Fruit fly (Drosophila melanogaster): ENCODE results near the gene yellow-k.

yellow-k gene

DNA sequence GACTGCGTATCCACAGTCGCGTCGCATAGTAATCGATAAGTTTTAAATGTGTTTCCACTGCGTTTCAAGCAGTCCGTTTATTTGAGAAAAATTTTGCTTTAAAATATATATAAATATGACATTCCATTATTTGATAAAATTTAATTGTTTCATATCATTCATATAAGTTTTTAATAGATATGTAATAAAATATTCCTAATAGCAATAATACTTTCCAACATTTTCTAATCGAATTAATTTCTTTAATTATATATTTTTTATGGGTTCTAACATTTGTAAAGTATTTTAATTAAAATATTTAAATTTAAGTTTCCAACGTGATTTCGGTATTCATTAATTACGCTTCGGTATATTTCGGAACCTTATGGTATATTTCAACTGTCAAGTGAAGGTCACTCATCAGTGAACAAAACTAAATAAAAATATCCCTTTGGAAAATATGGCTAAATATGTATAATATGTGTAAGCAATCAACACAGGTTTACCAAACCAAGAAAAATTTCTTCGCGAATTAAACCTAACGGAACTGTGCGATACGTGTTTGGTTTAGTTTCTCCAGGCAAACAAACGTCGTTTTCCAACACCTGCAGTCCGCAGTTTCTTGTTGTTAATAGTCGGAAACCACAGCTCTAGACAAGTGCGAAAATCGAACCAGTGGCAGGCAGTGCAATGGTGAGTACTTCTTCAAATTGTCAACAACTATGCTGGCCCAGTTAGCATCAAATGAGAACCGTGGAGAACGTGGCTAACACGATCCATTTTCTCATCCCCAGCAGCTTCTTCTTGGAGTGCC is 42.8 kb downstream of the yellow-k start, which contains the start of the genes CG7739 and SCCRO (continued):
- TF ChIP-seq CHES-1-like (GFP tag; optimal IDR thresholded peaks at IDR 0.05) (peak; percentile 46), CG14441 (GFP tag; IDR thresholded peaks at IDR 0.05) (peak; percentile 71), CG18011 (GFP tag; optimal IDR thresholded peaks at IDR 0.05) (no peak), MTF-1 (GFP tag; optimal IDR thresholded peaks at IDR 0.05; ENCODE audit: borderline replicate concordance) (no peak), rib (GFP tag; IDR thresholded peaks at IDR 0.05) (peak; percentile 47; the same call in 1 of the 2 replicates), dimm (GFP tag; IDR thresholded peaks at IDR 0.05) (no peak), maf-S (GFP tag; optimal IDR thresholded peaks at IDR 0.05) (no peak), CG8478 (optimal IDR thresholded peaks at IDR 0.05) (no peak), GATAe (GFP tag; conservative IDR thresholded peaks at IDR 0.05) (0 out of 2 replicates have a peak, but pooled peaks have one; percentile 10), Hey (tag; optimal IDR thresholded peaks at IDR 0.05) (no peak), Ssrp (tag; optimal IDR thresholded peaks at IDR 0.05) (peak; percentile 61), CG1647 (GFP tag; optimal IDR thresholded peaks at IDR 0.05) (peak; percentile 7), CG6765 (GFP tag; optimal IDR thresholded peaks at IDR 0.05) (no peak), z (GFP tag; IDR thresholded peaks at IDR 0.05) (no peak), CG16815 (GFP tag; optimal IDR thresholded peaks at IDR 0.05) (no peak), gt (GFP tag; IDR thresholded peaks at IDR 0.05) (no peak), sisA (GFP tag; IDR thresholded peaks at IDR 0.05) (peak; percentile 47; the same call in 1 of the 2 replicates), Kr (GFP tag; optimal IDR thresholded peaks at IDR 0.05) (no peak), CG31388 (GFP tag; optimal IDR thresholded peaks at IDR 0.05) (no peak), CG8281 (tag; optimal IDR thresholded peaks at IDR 0.05) (no peak), Rfx (GFP tag; IDR thresholded peaks at IDR 0.05) (peak; percentile 77), CG18476 (GFP tag; optimal IDR thresholded peaks at IDR 0.05) (peak; percentile 1), Deaf1 (tag; optimal IDR thresholded peaks at IDR 0.05) (no peak), hb (GFP tag; IDR thresholded peaks at IDR 0.05; ENCODE audit: partially characterized antibody) (no peak), CG14860 (GFP tag; IDR thresholded peaks at IDR 0.05; ENCODE audit: partially characterized antibody) (0 out of 3 replicates have a peak, but pooled peaks have one; percentile 34), hkb (optimal IDR thresholded peaks at IDR 0.05) (no peak), hkb (GFP tag; IDR thresholded peaks at IDR 0.05) (no peak), CG12769 (tag; optimal IDR thresholded peaks at IDR 0.05) (no peak), Mad (GFP tag; optimal IDR thresholded peaks at IDR 0.05) (peak; percentile 42), btn (GFP tag; optimal IDR thresholded peaks at IDR 0.05) (no peak), NC2α (GFP tag; optimal IDR thresholded peaks at IDR 0.05) (no peak), CG11456 (GFP tag; IDR thresholded peaks at IDR 0.05) (no peak; the same call in 1 of the 3 replicates), CG10462 (GFP tag; optimal IDR thresholded peaks at IDR 0.05) (no peak), Dp (GFP tag; optimal IDR thresholded peaks at IDR 0.05) (peak; percentile 17), MBD-R2 (GFP tag; IDR thresholded peaks at IDR 0.05) (peak; percentile 77), CG7556 (GFP tag; optimal IDR thresholded peaks at IDR 0.05) (peak; percentile 33), Chrac-16 (GFP tag; optimal IDR thresholded peaks at IDR 0.05) (peak; percentile 53), CG3847 (GFP tag; IDR thresholded peaks at IDR 0.05) (peak; percentile 53), zen2 (GFP tag; IDR thresholded peaks at IDR 0.05; ENCODE audit: partially characterized antibody) (no peak), Dfd (GFP tag; optimal IDR thresholded peaks at IDR 0.05) (no peak), CG16863 (GFP tag; optimal IDR thresholded peaks at IDR 0.05) (no peak), Pdp1 (GFP tag; optimal IDR thresholded peaks at IDR 0.05) (peak in 1 of 2 experiments; percentile 3), H15 (GFP tag; IDR thresholded peaks at IDR 0.05) (no peak), slp2 (GFP tag; optimal IDR thresholded peaks at IDR 0.05) (no peak), BEAF-32 (GFP tag; optimal IDR thresholded peaks at IDR 0.05) (peak; percentile 67), run (tag; optimal IDR thresholded peaks at IDR 0.05) (no peak), Atf6 (GFP tag; IDR thresholded peaks at IDR 0.05) (peak; percentile 60; the same call in 1 of the 2 replicates), Ada2b (GFP tag; IDR thresholded peaks at IDR 0.05) (peak; percentile 69), klu (GFP tag; IDR thresholded peaks at IDR 0.05) (no peak), CG1233 (GFP tag; optimal IDR thresholded peaks at IDR 0.05) (peak; percentile 24)

Data from whole organism, embryonic.